Worm (Caenorhabditis elegans) whole organism, early embryonic: ENCODE measurements around the gene srh-243.

Source experiments
- B0310.2 ChIP-seq: sonication (generic microtip); optimal IDR thresholded peaks from 2 replicates; lab custom pipeline; 2016; ENCODE audit warnings: mild to moderate bottlenecking, missing genetic modification characterization, missing compliant biosample characterization
- ceh-13 ChIP-seq: fragments of 200-800 bp; sonication (Bioruptor generic); optimal IDR thresholded peaks from 2 replicates; lab custom pipeline; 2018; ENCODE audit warnings: mild to moderate bottlenecking, missing genetic modification characterization, missing compliant biosample characterization
- ceh-36 ChIP-seq: sonication (generic microtip); optimal IDR thresholded peaks from 2 replicates; lab custom pipeline; 2016; ENCODE audit warnings: missing genetic modification characterization, inconsistent platforms, missing compliant biosample characterization
- flt-1 ChIP-seq: fragments of 200-800 bp; sonication (Bioruptor generic); IDR thresholded peaks from 2 replicates; pipeline ENCODE4 v1.3.6; 2022; ENCODE audit warnings: missing genetic modification characterization, missing compliant biosample characterization
- hmbx-1 ChIP-seq: sonication (generic microtip); optimal IDR thresholded peaks from 2 replicates; lab custom pipeline; 2016; ENCODE audit warnings: mild to moderate bottlenecking, missing genetic modification characterization, missing compliant biosample characterization
- hnd-1 ChIP-seq: sonication (generic microtip); optimal IDR thresholded peaks from 2 replicates; lab custom pipeline; 2016; ENCODE audit warnings: missing genetic modification characterization, missing compliant biosample characterization
- pes-1 ChIP-seq: fragments of 200-800 bp; sonication (Bioruptor generic); IDR thresholded peaks from 2 replicates; pipeline ENCODE4 v1.3.6; 2022; ENCODE audit warnings: missing genetic modification reagents, missing genetic modification characterization, missing compliant biosample characterization
- scrt-1 ChIP-seq: fragments of 200-800 bp; sonication (Bioruptor generic); IDR thresholded peaks from 2 replicates; pipeline ENCODE4 v1.3.6; 2022; ENCODE audit warnings: missing genetic modification characterization, missing compliant biosample characterization
- tbx-37 ChIP-seq: fragments of 200-800 bp; sonication (Bioruptor generic); conservative IDR thresholded peaks from 2 replicates; pipeline ENCODE4 v1.3.6; 2022; ENCODE audit warnings: missing genetic modification reagents, missing genetic modification characterization, missing compliant biosample characterization

ce11 chrV:2884411-2884810 lies 14.2 kb downstream of the srh-243 start, which contains the start of gene sre-24:
- TF ChIP-seq ceh-36 (no peak), tbx-37 (GFP tag; lab: Robert Waterston, UW) (no peak), B0310.2 (tag; lab: Kevin White, UChicago) (no peak), pes-1 (no peak), hmbx-1 (tag; lab: Kevin White, UChicago) (no peak), flt-1 (GFP tag; lab: Robert Waterston, UW) (no peak), ceh-13 (GFP tag; lab: Kevin White, UChicago) (no peak), hnd-1 (tag; lab: Kevin White, UChicago) (no peak), scrt-1 (GFP tag; lab: Robert Waterston, UW) (no peak)
